Fruit fly (Drosophila melanogaster) whole organism, embryonic: ENCODE data around the gene Vha16-3.

Experiments
- Ada2b ChIP-seq: fragments of 200-800 bp; sonication (Bioruptor generic); IDR thresholded peaks from 2 replicates; pipeline ENCODE4 v1.3.6; 2022; ENCODE audit warnings: missing biosample characterization, missing genetic modification characterization
- CG11398 ChIP-seq: fragments of 200-800 bp; sonication (Bioruptor generic); optimal IDR thresholded peaks from 2 replicates; lab custom pipeline; 2016; ENCODE audit warnings: missing biosample characterization, missing genetic modification characterization
- CG11456 ChIP-seq: fragments of 200-800 bp; sonication (Bioruptor generic); IDR thresholded peaks from 3 replicates; pipeline ENCODE4 v1.3.6; 2022; ENCODE audit warnings: missing biosample characterization, missing genetic modification characterization
- CG12236 ChIP-seq: fragments of 200-800 bp; sonication (Bioruptor generic); optimal IDR thresholded peaks from 2 replicates; lab custom pipeline; 2016; ENCODE audit warnings: missing biosample characterization, missing genetic modification characterization
- CG12942 ChIP-seq: fragments of 200-800 bp; sonication (Bioruptor generic); optimal IDR thresholded peaks from 3 replicates; lab custom pipeline; 2016; ENCODE audit warnings: missing biosample characterization, missing genetic modification characterization
- CG13894 ChIP-seq: fragments of 200-800 bp; sonication (Bioruptor generic); optimal IDR thresholded peaks from 3 replicates; lab custom pipeline; 2018; ENCODE audit warnings: missing biosample characterization, mild to moderate bottlenecking, missing genetic modification characterization, moderate library complexity
- CG14050 ChIP-seq: fragments of 200-800 bp; sonication (Bioruptor generic); IDR thresholded peaks from 3 replicates; pipeline ENCODE4 v1.3.6; 2022; ENCODE audit warnings: missing biosample characterization, missing genetic modification characterization
- CG14441 ChIP-seq: fragments of 200-800 bp; sonication (Bioruptor generic); IDR thresholded peaks from 2 replicates; pipeline ENCODE4 v1.3.6; 2022; ENCODE audit warnings: missing biosample characterization, missing genetic modification characterization
- CG14965 ChIP-seq: fragments of 200-800 bp; sonication (Bioruptor generic); optimal IDR thresholded peaks from 2 replicates; lab custom pipeline; 2016; ENCODE audit warnings: missing biosample characterization, missing genetic modification characterization, borderline replicate concordance
- CG15073 ChIP-seq: fragments of 200-800 bp; sonication (Bioruptor generic); optimal IDR thresholded peaks from 2 replicates; lab custom pipeline; 2016; ENCODE audit warnings: missing biosample characterization, missing genetic modification characterization
- CG17328 ChIP-seq: fragments of 200-800 bp; sonication (Bioruptor generic); IDR thresholded peaks from 2 replicates; pipeline ENCODE4 v1.3.6; 2022; ENCODE audit warnings: missing biosample characterization, missing genetic modification characterization
- CG17385 ChIP-seq: fragments of 200-800 bp; sonication (Bioruptor generic); optimal IDR thresholded peaks from 3 replicates; lab custom pipeline; 2018; ENCODE audit warnings: missing biosample characterization, mild to moderate bottlenecking, missing genetic modification characterization
- CG17612 ChIP-seq: fragments of 200-800 bp; sonication (Bioruptor generic); IDR thresholded peaks from 2 replicates; pipeline ENCODE4 v1.3.6; 2022; ENCODE audit warnings: missing biosample characterization, missing genetic modification characterization
- CG18764 ChIP-seq: fragments of 200-800 bp; sonication (Bioruptor generic); optimal IDR thresholded peaks from 3 replicates; lab custom pipeline; 2016; ENCODE audit warnings: missing biosample characterization, missing genetic modification characterization
- CG2678 ChIP-seq: fragments of 200-800 bp; sonication (Bioruptor generic); optimal IDR thresholded peaks from 3 replicates; lab custom pipeline; 2019; ENCODE audit warnings: missing biosample characterization, mild to moderate bottlenecking, missing genetic modification characterization, moderate library complexity
- CG32532 ChIP-seq: fragments of 200-800 bp; sonication (Bioruptor generic); IDR thresholded peaks from 2 replicates; pipeline ENCODE4 v1.3.6; 2022; ENCODE audit warnings: missing biosample characterization, missing genetic modification characterization
- CG4730 ChIP-seq: fragments of 200-800 bp; sonication (Bioruptor generic); IDR thresholded peaks from 2 replicates; pipeline ENCODE4 v1.3.6; 2022; ENCODE audit warnings: missing biosample characterization, missing genetic modification characterization
- CG7786 ChIP-seq: fragments of 200-800 bp; sonication (Bioruptor generic); optimal IDR thresholded peaks from 2 replicates; lab custom pipeline; 2016; ENCODE audit warnings: missing biosample characterization, missing genetic modification characterization
- CG7839 ChIP-seq: fragments of 200-800 bp; sonication (Bioruptor generic); optimal IDR thresholded peaks from 3 replicates; lab custom pipeline; 2018; ENCODE audit warnings: missing biosample characterization, mild to moderate bottlenecking, missing genetic modification characterization, moderate library complexity
- CG8478 ChIP-seq: fragments of >200 bp; optimal IDR thresholded peaks from 2 replicates; lab custom pipeline; 2018
- CG9932 ChIP-seq: fragments of 200-800 bp; sonication (Bioruptor generic); IDR thresholded peaks from 2 replicates; pipeline ENCODE4 v1.3.6; 2022; ENCODE audit warnings: missing biosample characterization, missing genetic modification characterization
- Deaf1 ChIP-seq: fragments of 200-800 bp; optimal IDR thresholded peaks from 3 replicates; lab custom pipeline; 2019; ENCODE audit warnings: missing biosample characterization, mild to moderate bottlenecking, missing genetic modification characterization, moderate library complexity
- Doc3 ChIP-seq: fragments of 200-800 bp; sonication (Bioruptor generic); IDR thresholded peaks from 3 replicates; pipeline ENCODE4 v1.3.6; 2022; ENCODE audit warnings: missing biosample characterization, missing genetic modification characterization; ENCODE audit not compliant: partially characterized antibody
- Fer3 ChIP-seq: fragments of 200-800 bp; sonication (Bioruptor generic); optimal IDR thresholded peaks from 2 replicates; lab custom pipeline; 2018; ENCODE audit warnings: missing biosample characterization, mild to moderate bottlenecking, missing genetic modification characterization, moderate library complexity
- GATAe ChIP-seq: fragments of 200-800 bp; sonication (Bioruptor generic); conservative IDR thresholded peaks from 2 replicates; pipeline ENCODE4 v1.3.6; 2022; ENCODE audit warnings: missing biosample characterization, missing genetic modification characterization
- Lhr ChIP-seq: fragments of 200-800 bp; sonication (Bioruptor generic); optimal IDR thresholded peaks from 3 replicates; lab custom pipeline; 2017; ENCODE audit warnings: mild to moderate bottlenecking, missing biosample characterization, missing genetic modification reagents, missing genetic modification characterization
- Mad ChIP-seq: fragments of 200-800 bp; sonication (Bioruptor generic); optimal IDR thresholded peaks from 2 replicates; lab custom pipeline; 2016; ENCODE audit warnings: missing biosample characterization, missing genetic modification characterization
- Max ChIP-seq: fragments of 200-800 bp; sonication (Bioruptor generic); optimal IDR thresholded peaks from 2 replicates; lab custom pipeline; 2016; ENCODE audit warnings: missing biosample characterization, mild to moderate bottlenecking, missing genetic modification characterization
- Stat92E ChIP-seq, 3 experiments: fragments of >200 bp in 2 of 3; fragments of 200-800 bp in 1 of 3; sonication (Bioruptor generic) in 1 of 3; optimal IDR thresholded peaks; 2 replicates each; lab custom pipeline; 2017 to 2019; ENCODE audit warnings: missing biosample characterization in 3 of 3, missing genetic modification characterization in 3 of 3, mild to moderate bottlenecking in 1 of 3, moderate library complexity in 1 of 3
- Tbp ChIP-seq: fragments of >200 bp; optimal IDR thresholded peaks from 2 replicates; lab custom pipeline; 2018; ENCODE audit warnings: missing biosample characterization, missing genetic modification characterization
- ap ChIP-seq: fragments of 200-800 bp; sonication (Bioruptor generic); IDR thresholded peaks from 2 replicates; pipeline ENCODE4 v1.3.6; 2022; ENCODE audit warnings: missing biosample characterization, missing genetic modification characterization
- ato ChIP-seq: fragments of 200-800 bp; sonication (Bioruptor generic); IDR thresholded peaks from 2 replicates; pipeline ENCODE4 v1.3.6; 2022; ENCODE audit warnings: missing biosample characterization, missing genetic modification characterization; ENCODE audit not compliant: partially characterized antibody
- bab2 ChIP-seq: fragments of 200-800 bp; sonication (Bioruptor generic); optimal IDR thresholded peaks from 2 replicates; lab custom pipeline; 2016; ENCODE audit warnings: missing biosample characterization, missing genetic modification characterization
- corto ChIP-seq: fragments of 200-800 bp; sonication (Bioruptor generic); optimal IDR thresholded peaks from 2 replicates; lab custom pipeline; 2016; ENCODE audit warnings: missing biosample characterization, mild to moderate bottlenecking, missing genetic modification characterization, moderate library complexity
- dimm ChIP-seq: fragments of 200-800 bp; sonication (Bioruptor generic); IDR thresholded peaks from 2 replicates; pipeline ENCODE4 v1.3.6; 2022; ENCODE audit warnings: missing biosample characterization, missing genetic modification characterization
- emc ChIP-seq: fragments of 200-800 bp; sonication (Bioruptor generic); optimal IDR thresholded peaks from 2 replicates; lab custom pipeline; 2016; ENCODE audit warnings: missing biosample characterization, missing genetic modification characterization
- ftz-f1 ChIP-seq: fragments of 200-800 bp; sonication (Bioruptor generic); optimal IDR thresholded peaks from 2 replicates; lab custom pipeline; 2016; ENCODE audit warnings: missing biosample characterization, missing genetic modification characterization
- gcm ChIP-seq: fragments of 200-800 bp; sonication (Bioruptor generic); optimal IDR thresholded peaks from 2 replicates; lab custom pipeline; 2019; ENCODE audit warnings: missing biosample characterization, mild to moderate bottlenecking, missing genetic modification characterization, moderate library complexity
- ham ChIP-seq: fragments of 200-800 bp; sonication (Bioruptor generic); IDR thresholded peaks from 2 replicates; pipeline ENCODE4 v1.3.6; 2022; ENCODE audit warnings: missing biosample characterization, missing genetic modification characterization
- hbn ChIP-seq: fragments of 200-800 bp; sonication (Bioruptor generic); IDR thresholded peaks from 2 replicates; pipeline ENCODE4 v1.3.6; 2022; ENCODE audit warnings: missing biosample characterization, missing genetic modification characterization; ENCODE audit not compliant: partially characterized antibody
- jumu ChIP-seq: fragments of 200-800 bp; sonication (Bioruptor generic); optimal IDR thresholded peaks from 3 replicates; lab custom pipeline; 2016; ENCODE audit warnings: missing biosample characterization, missing genetic modification characterization
- lmd ChIP-seq: fragments of 200-800 bp; sonication (Bioruptor generic); IDR thresholded peaks from 2 replicates; pipeline ENCODE4 v1.3.6; 2022; ENCODE audit warnings: missing biosample characterization, missing genetic modification characterization
- lov ChIP-seq, 2 experiments: fragments of 200-800 bp in 1 of 2; fragments of >200 bp in 1 of 2; sonication (Bioruptor generic) in 1 of 2; IDR thresholded peaks in 1 of 2; optimal IDR thresholded peaks in 1 of 2; 2 replicates in 1 of 2; 3 replicates in 1 of 2; pipeline versions ENCODE4 v1.3.6 to Lab custom; 2017 to 2022; ENCODE audit warnings: missing biosample characterization in 1 of 2, missing genetic modification characterization in 1 of 2
- org-1 ChIP-seq: fragments of 200-800 bp; sonication (Bioruptor generic); optimal IDR thresholded peaks from 2 replicates; lab custom pipeline; 2017; ENCODE audit warnings: missing biosample characterization, missing genetic modification characterization
- pho ChIP-seq: fragments of 200-800 bp; sonication (Bioruptor generic); optimal IDR thresholded peaks from 2 replicates; lab custom pipeline; 2016; ENCODE audit warnings: missing biosample characterization, missing genetic modification characterization
- pnt ChIP-seq: fragments of 200-800 bp; sonication (Bioruptor generic); optimal IDR thresholded peaks from 3 replicates; lab custom pipeline; 2016; ENCODE audit warnings: missing biosample characterization, missing genetic modification characterization
- sc ChIP-seq, 3 experiments: fragments of >200 bp in 2 of 3; fragments of 200-800 bp in 1 of 3; sonication (Bioruptor generic) in 1 of 3; optimal IDR thresholded peaks; 2 replicates in 2 of 3; 3 replicates in 1 of 3; lab custom pipeline; 2017; ENCODE audit warnings: mild to moderate bottlenecking in 1 of 3, missing biosample characterization in 1 of 3, missing genetic modification characterization in 1 of 3, missing genetic modification reagents in 1 of 3
- scrt ChIP-seq: fragments of 200-800 bp; sonication (Bioruptor generic); optimal IDR thresholded peaks from 2 replicates; lab custom pipeline; 2018; ENCODE audit warnings: missing biosample characterization, mild to moderate bottlenecking, missing genetic modification characterization, moderate library complexity
- sima ChIP-seq: fragments of 200-800 bp; sonication (Bioruptor generic); optimal IDR thresholded peaks from 2 replicates; lab custom pipeline; 2016; ENCODE audit warnings: missing biosample characterization, missing genetic modification characterization
- tll ChIP-seq, 2 experiments: fragments of 200-800 bp in 1 of 2; fragments of >200 bp in 1 of 2; sonication (Bioruptor generic) in 1 of 2; optimal IDR thresholded peaks; 2 replicates each; lab custom pipeline; 2017 to 2019; ENCODE audit warnings: missing biosample characterization in 2 of 2, missing genetic modification characterization in 2 of 2, mild to moderate bottlenecking in 1 of 2, moderate library complexity in 1 of 2

Gene Vha16-3

dm6 chr3L:11448935-11449334, 24.2 kb upstream of the Vha16-3 start (continued):
- no peak for TF ChIP-seq CG4730 (GFP tag; lab: Robert Waterston, UW)
- TF ChIP-seq Ada2b (GFP tag; lab: Robert Waterston, UW), result peak; percentile 54; the same call in 1 of the 2 replicates
- TF ChIP-seq Deaf1 (tag; lab: Kevin White, UChicago), result no peak
- TF ChIP-seq lov (optimal IDR thresholded peaks at IDR 0.05; lab: Kevin White, UChicago), result no peak
- peak; percentile 74; the same call in 2 of the 3 replicates for TF ChIP-seq lov (GFP tag; IDR thresholded peaks at IDR 0.05; lab: Robert Waterston, UW)
- peak; percentile 52 for TF ChIP-seq Fer3 (tag; lab: Kevin White, UChicago)
- TF ChIP-seq CG12942 (GFP tag; lab: Kevin White, UChicago), result no peak
- peak; percentile 5 for TF ChIP-seq pho
- no peak for TF ChIP-seq corto
- no peak for TF ChIP-seq ato (GFP tag; lab: Robert Waterston, UW)
- TF ChIP-seq bab2 (GFP tag; lab: Kevin White, UChicago), result peak; percentile 54
- peak; percentile 69 for TF ChIP-seq CG7786 (GFP tag; lab: Kevin White, UChicago)
- TF ChIP-seq lmd (GFP tag; lab: Robert Waterston, UW), result peak; percentile 61
- peak; percentile 55 for TF ChIP-seq CG2678 (tag; lab: Kevin White, UChicago)
- peak; percentile 62 for TF ChIP-seq CG7839 (tag; lab: Kevin White, UChicago)
- peak; percentile 19; the same call in 1 of the 3 replicates for TF ChIP-seq CG14050 (GFP tag; lab: Robert Waterston, UW)
- TF ChIP-seq gcm (GFP tag; lab: Kevin White, UChicago), result no peak
- TF ChIP-seq CG13894 (tag; lab: Kevin White, UChicago), result no peak
- TF ChIP-seq CG12236 (GFP tag; lab: Kevin White, UChicago), result peak; percentile 13
- no peak for TF ChIP-seq CG8478 (lab: Kevin White, UChicago)
- TF ChIP-seq CG17328, result peak; percentile 84
- TF ChIP-seq Lhr, result no peak
- TF ChIP-seq ftz-f1 (GFP tag; lab: Kevin White, UChicago), result no peak
- peak; percentile 50; the same call in 1 of the 2 replicates for TF ChIP-seq CG32532
- peak; percentile 27 for TF ChIP-seq scrt
- 0 out of 2 replicates have a peak, but pooled peaks have one; percentile 55 for TF ChIP-seq ap
- TF ChIP-seq hbn (GFP tag; lab: Robert Waterston, UW), result no peak
- peak; percentile 42 for TF ChIP-seq jumu
- TF ChIP-seq sima (GFP tag; lab: Kevin White, UChicago), result no peak
- peak; percentile 25 for TF ChIP-seq CG17385
- TF ChIP-seq emc (GFP tag; lab: Kevin White, UChicago), result peak; percentile 37
- TF ChIP-seq CG18764 (GFP tag; lab: Kevin White, UChicago), result peak; percentile 48
- no peak for TF ChIP-seq Tbp (GFP tag; lab: Kevin White, UChicago)
- TF ChIP-seq ham (GFP tag; lab: Robert Waterston, UW), result no peak
- no peak for TF ChIP-seq sc (optimal IDR thresholded peaks at IDR 0.05; lab: Kevin White, UChicago)
- TF ChIP-seq sc (GFP tag; optimal IDR thresholded peaks at IDR 0.05; lab: Kevin White, UChicago), result peak; percentile 31
- no peak for TF ChIP-seq GATAe (GFP tag; lab: Robert Waterston, UW)
- no peak for TF ChIP-seq Doc3
- peak; percentile 42 for TF ChIP-seq CG11398 (GFP tag; lab: Kevin White, UChicago)
- no peak for TF ChIP-seq tll (GFP tag; optimal IDR thresholded peaks at IDR 0.05; lab: Kevin White, UChicago)
- no peak; the same call in 2 of the 3 replicates for TF ChIP-seq CG11456 (GFP tag; lab: Robert Waterston, UW)
- peak; percentile 9 for TF ChIP-seq org-1
- TF ChIP-seq CG14441 (GFP tag; lab: Robert Waterston, UW), result peak; percentile 56
- no peak for TF ChIP-seq Max (GFP tag; lab: Kevin White, UChicago)
- no peak for TF ChIP-seq Stat92E (GFP tag; optimal IDR thresholded peaks at IDR 0.05; lab: Kevin White, UChicago)
- TF ChIP-seq CG14965 (GFP tag; lab: Kevin White, UChicago), result no peak
- peak; percentile 66 for TF ChIP-seq CG9932 (GFP tag; lab: Robert Waterston, UW)
- no peak for TF ChIP-seq CG17612 (GFP tag; lab: Robert Waterston, UW)
- TF ChIP-seq pnt (GFP tag; lab: Kevin White, UChicago), result peak; percentile 46
- peak; percentile 16 for TF ChIP-seq Mad (GFP tag; lab: Kevin White, UChicago)
- TF ChIP-seq CG15073 (GFP tag; lab: Kevin White, UChicago), result no peak
- TF ChIP-seq dimm, result peak; percentile 63
